Fruit fly (Drosophila melanogaster) whole organism, pupa: ENCODE data around the gene galla-2.

Experiments used
- CG10348 ChIP-seq: fragments of 200-800 bp; sonication (Bioruptor generic); IDR thresholded peaks from 2 replicates; pipeline ENCODE4 v1.3.6; 2022; ENCODE audit warnings: missing biosample characterization, missing genetic modification characterization
- CG12605 ChIP-seq: fragments of 200-800 bp; sonication (Bioruptor generic); IDR thresholded peaks from 2 replicates; pipeline ENCODE4 v1.3.6; 2022; ENCODE audit warnings: missing biosample characterization, missing genetic modification characterization
- CG13204 ChIP-seq: fragments of 200-800 bp; sonication (Bioruptor generic); optimal IDR thresholded peaks from 2 replicates; lab custom pipeline; 2018; ENCODE audit warnings: missing biosample characterization, mild to moderate bottlenecking, missing genetic modification characterization, moderate library complexity
- CG14655 ChIP-seq: fragments of 200-800 bp; sonication (Bioruptor generic); optimal IDR thresholded peaks from 3 replicates; lab custom pipeline; 2017; ENCODE audit warnings: mild to moderate bottlenecking, missing biosample characterization, missing genetic modification reagents, missing genetic modification characterization
- CG15710 ChIP-seq: fragments of 200-800 bp; sonication (Bioruptor generic); optimal IDR thresholded peaks from 2 replicates; lab custom pipeline; 2018; ENCODE audit warnings: missing biosample characterization, mild to moderate bottlenecking, missing genetic modification characterization, moderate library complexity
- CG17806 ChIP-seq: fragments of 200-800 bp; sonication (Bioruptor generic); optimal IDR thresholded peaks from 2 replicates; lab custom pipeline; 2018; ENCODE audit warnings: missing biosample characterization, mild to moderate bottlenecking, missing genetic modification characterization, moderate library complexity
- CG32121 ChIP-seq: fragments of 200-800 bp; sonication (Bioruptor generic); IDR thresholded peaks from 2 replicates; pipeline ENCODE4 v1.3.6; 2022; ENCODE audit warnings: missing biosample characterization, missing genetic modification characterization
- CG34367 ChIP-seq: fragments of 200-800 bp; sonication (Bioruptor generic); optimal IDR thresholded peaks from 2 replicates; lab custom pipeline; 2018; ENCODE audit warnings: missing biosample characterization, mild to moderate bottlenecking, missing genetic modification characterization
- CG4496 ChIP-seq: fragments of 200-800 bp; sonication (Bioruptor generic); IDR thresholded peaks from 3 replicates; pipeline ENCODE4 v1.3.6; 2022; ENCODE audit warnings: missing biosample characterization, missing genetic modification characterization
- CG8159 ChIP-seq: fragments of 200-800 bp; sonication (Bioruptor generic); optimal IDR thresholded peaks from 3 replicates; lab custom pipeline; 2018; ENCODE audit warnings: missing biosample characterization, mild to moderate bottlenecking, missing genetic modification characterization, moderate library complexity
- CG8301 ChIP-seq: fragments of 200-800 bp; sonication (Bioruptor generic); optimal IDR thresholded peaks from 2 replicates; lab custom pipeline; 2018; ENCODE audit warnings: missing biosample characterization, mild to moderate bottlenecking, missing genetic modification characterization
- CG9948 ChIP-seq: fragments of 200-800 bp; sonication (Bioruptor generic); optimal IDR thresholded peaks from 2 replicates; lab custom pipeline; 2018; ENCODE audit warnings: missing biosample characterization, mild to moderate bottlenecking, missing genetic modification characterization, moderate library complexity
- D1 ChIP-seq: fragments of 200-800 bp; sonication (Bioruptor generic); optimal IDR thresholded peaks from 2 replicates; lab custom pipeline; 2018; ENCODE audit warnings: missing biosample characterization, mild to moderate bottlenecking, missing genetic modification characterization, moderate library complexity
- EcR ChIP-seq: fragments of 200-800 bp; sonication (Bioruptor generic); optimal IDR thresholded peaks from 3 replicates; lab custom pipeline; 2019; ENCODE audit warnings: missing biosample characterization, missing genetic modification characterization, mild to moderate bottlenecking, moderate library complexity, missing genetic modification reagents
- Ets98B ChIP-seq: fragments of 200-800 bp; sonication (Bioruptor generic); IDR thresholded peaks from 2 replicates; pipeline ENCODE4 v1.3.6; 2022; ENCODE audit warnings: missing biosample characterization, missing genetic modification characterization
- Pif1A ChIP-seq: fragments of 200-800 bp; sonication (Bioruptor generic); optimal IDR thresholded peaks from 3 replicates; lab custom pipeline; 2016; ENCODE audit warnings: missing biosample characterization, missing genetic modification characterization
- Pif1B ChIP-seq: fragments of 200-800 bp; sonication (Bioruptor generic); optimal IDR thresholded peaks from 3 replicates; lab custom pipeline; 2016; ENCODE audit warnings: missing biosample characterization, missing genetic modification characterization
- Snoo ChIP-seq: fragments of 200-800 bp; sonication (Bioruptor generic); optimal IDR thresholded peaks from 3 replicates; lab custom pipeline; 2017; ENCODE audit warnings: missing biosample characterization, mild to moderate bottlenecking, missing genetic modification characterization, inconsistent platforms
- fd96Ca ChIP-seq: fragments of 200-800 bp; sonication (Bioruptor generic); IDR thresholded peaks from 3 replicates; pipeline ENCODE4 v1.3.6; 2022; ENCODE audit warnings: missing biosample characterization, missing genetic modification characterization
- gl ChIP-seq: fragments of 200-800 bp; sonication (Bioruptor generic); optimal IDR thresholded peaks from 2 replicates; lab custom pipeline; 2018; ENCODE audit warnings: missing biosample characterization, mild to moderate bottlenecking, missing genetic modification characterization
- rn ChIP-seq: fragments of 200-800 bp; sonication (Bioruptor generic); IDR thresholded peaks from 2 replicates; pipeline ENCODE4 v1.3.6; 2022; ENCODE audit warnings: missing biosample characterization, missing genetic modification characterization

The galla-2 gene

DNA sequence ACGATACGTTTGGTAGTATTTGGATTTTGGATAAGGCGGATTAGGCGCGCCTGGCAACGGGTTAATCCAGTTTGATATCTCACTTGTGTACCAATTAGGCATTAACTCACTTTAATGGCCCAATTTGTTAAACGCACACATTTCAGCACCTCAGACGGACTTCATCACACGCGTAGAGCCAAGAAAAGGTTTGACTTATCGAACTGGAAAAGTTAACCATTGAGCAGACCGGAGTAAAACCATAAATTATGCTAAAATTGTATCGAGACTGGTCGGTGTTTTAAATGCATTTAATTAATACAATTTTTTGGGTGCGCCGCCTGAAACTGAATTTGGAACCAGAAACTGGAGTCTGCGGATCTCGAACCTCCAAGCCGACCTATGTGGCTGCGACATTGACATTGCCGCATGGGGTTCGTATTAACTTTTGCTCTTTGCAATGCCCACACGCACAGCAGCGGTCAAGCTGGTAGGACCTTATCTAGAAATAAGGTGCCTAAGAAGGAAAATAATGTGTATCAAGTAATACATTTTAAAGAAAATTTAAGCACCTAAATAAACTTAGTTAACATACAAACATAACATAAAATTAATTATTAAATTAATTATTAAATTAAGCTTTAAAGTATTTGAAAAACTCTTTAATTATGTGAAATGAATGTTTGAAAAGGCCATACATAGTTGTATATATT lies 6.5 kb downstream of the galla-2 start:
- no peak for TF ChIP-seq Pif1B (GFP tag; lab: Kevin White, UChicago)
- TF ChIP-seq CG8301 (tag; lab: Kevin White, UChicago) = no peak
- no peak for TF ChIP-seq CG9948 (tag; lab: Kevin White, UChicago)

- TF ChIP-seq CG9948 (tag; lab: Kevin White, UChicago) (no peak), CG8301 (tag; lab: Kevin White, UChicago) (no peak), Snoo (tag; lab: Kevin White, UChicago) (no peak), CG12605 (no peak), CG34367 (tag; lab: Kevin White, UChicago) (no peak), CG32121 (GFP tag; lab: Robert Waterston, UW) (no peak), CG14655 (GFP tag; lab: Kevin White, UChicago) (no peak), gl (tag; lab: Kevin White, UChicago) (no peak), Pif1A (GFP tag; lab: Kevin White, UChicago) (no peak), CG13204 (GFP tag; lab: Kevin White, UChicago) (no peak), CG10348 (no peak), Pif1B (GFP tag; lab: Kevin White, UChicago) (no peak), rn (GFP tag; lab: Robert Waterston, UW) (no peak), fd96Ca (GFP tag; lab: Robert Waterston, UW) (no peak), CG8159 (tag; lab: Kevin White, UChicago) (no peak)
Measured at dm6 chr3L:10889692-10890089, 7.0 kb downstream of the galla-2 start, which contains the start of gene Cpr67Fa1. TSS of gene Cpr67Fa1 (plus strand) at chr3L:10889990.

- no peak for TF ChIP-seq CG34367 (tag; lab: Kevin White, UChicago)
- no peak for TF ChIP-seq Pif1B (GFP tag; lab: Kevin White, UChicago)
- TF ChIP-seq, all 21 proteins: peak for 0
Measured at dm6 chr3L:10891414-10891813, 8.7 kb downstream of the galla-2 start, which contains the start of gene Cpr67Fa2. TSS of gene Cpr67Fa2 (plus strand) at chr3L:10891714.

DNA sequence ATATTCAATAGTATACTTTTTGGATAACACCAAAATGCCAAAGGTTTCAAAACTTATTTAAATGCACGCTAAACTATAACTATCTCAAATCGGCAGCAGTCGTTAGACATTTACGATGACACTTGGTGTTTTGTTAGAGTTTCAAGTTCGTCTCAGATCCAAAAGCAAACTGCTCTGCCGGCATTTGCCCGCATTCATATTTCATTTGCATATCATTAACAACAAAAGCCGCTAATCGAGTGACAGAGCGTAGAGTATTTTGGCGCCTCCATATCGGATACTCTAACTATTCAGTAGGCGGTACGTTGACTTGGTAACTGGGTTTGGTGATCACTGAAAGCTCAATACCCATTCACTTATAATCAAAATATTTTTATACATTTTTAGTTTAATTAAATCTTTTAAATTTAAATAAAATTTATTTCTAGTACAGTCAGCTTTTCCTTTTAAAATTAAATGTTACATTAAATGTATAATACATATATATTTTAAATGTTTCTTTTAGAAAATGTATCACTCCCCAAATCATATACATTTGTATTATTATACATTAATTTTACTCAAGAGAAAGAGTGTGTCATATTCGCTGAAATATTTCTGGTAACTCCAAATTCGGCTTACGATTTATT lies 10.6 kb downstream of the galla-2 start:
- no peak for TF ChIP-seq CG12605
- no peak for TF ChIP-seq Pif1B (GFP tag; lab: Kevin White, UChicago)
- no peak for TF ChIP-seq gl (tag; lab: Kevin White, UChicago)
- TF ChIP-seq Ets98B (GFP tag; lab: Robert Waterston, UW) = no peak
- TF ChIP-seq CG17806 = no peak
- TF ChIP-seq CG4496 (GFP tag; lab: Robert Waterston, UW) = no peak
- TF ChIP-seq Pif1A (GFP tag; lab: Kevin White, UChicago) = no peak
- TF ChIP-seq CG10348 = no peak
- no peak for TF ChIP-seq CG15710 (tag; lab: Kevin White, UChicago)
- TF ChIP-seq CG8159 (tag; lab: Kevin White, UChicago) = no peak
- TF ChIP-seq CG14655 (GFP tag; lab: Kevin White, UChicago) = no peak
- TF ChIP-seq D1 (tag; lab: Kevin White, UChicago) = no peak
- TF ChIP-seq CG32121 (GFP tag; lab: Robert Waterston, UW) = no peak

DNA sequence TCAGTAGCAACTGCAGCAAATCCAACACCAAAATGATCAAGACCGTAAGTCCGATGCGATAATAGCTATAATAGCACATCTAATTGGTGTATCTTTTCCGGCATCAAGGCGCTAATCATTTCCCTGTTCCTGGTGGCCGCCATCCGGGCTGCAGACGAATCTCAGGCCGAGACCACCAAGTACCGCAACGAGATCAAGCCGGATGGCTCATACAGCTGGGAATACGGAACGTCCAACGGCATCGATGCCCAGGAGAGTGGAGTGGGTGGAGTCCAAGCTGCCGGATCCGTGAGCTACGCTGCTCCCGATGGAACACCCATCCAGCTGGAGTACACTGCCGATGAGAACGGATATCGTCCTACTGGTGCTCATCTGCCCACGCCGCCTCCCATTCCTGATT lies 11.5 kb downstream of the galla-2 start, which contains the start of gene Cpr67Fb:
Gene Cpr67Fb (plus strand): TSS at position 15 of the 400 bp plus-strand sequence.
- TF ChIP-seq CG15710 (tag; lab: Kevin White, UChicago) = no peak
- TF ChIP-seq CG12605 = no peak
- TF ChIP-seq fd96Ca (GFP tag; lab: Robert Waterston, UW) = no peak
- TF ChIP-seq gl (tag; lab: Kevin White, UChicago) = no peak
- TF ChIP-seq Pif1A (GFP tag; lab: Kevin White, UChicago) = no peak
- TF ChIP-seq CG10348 = no peak
- TF ChIP-seq CG32121 (GFP tag; lab: Robert Waterston, UW) = no peak
- no peak for TF ChIP-seq D1 (tag; lab: Kevin White, UChicago)
- TF ChIP-seq CG8301 (tag; lab: Kevin White, UChicago) = no peak
- TF ChIP-seq Pif1B (GFP tag; lab: Kevin White, UChicago) = no peak
- no peak for TF ChIP-seq Snoo (tag; lab: Kevin White, UChicago)
- TF ChIP-seq rn (GFP tag; lab: Robert Waterston, UW) = no peak
- no peak for TF ChIP-seq CG17806
- TF ChIP-seq CG14655 (GFP tag; lab: Kevin White, UChicago) = no peak
- TF ChIP-seq CG13204 (GFP tag; lab: Kevin White, UChicago) = no peak
- TF ChIP-seq CG34367 (tag; lab: Kevin White, UChicago) = no peak
- no peak for TF ChIP-seq Ets98B (GFP tag; lab: Robert Waterston, UW)
- no peak for TF ChIP-seq CG4496 (GFP tag; lab: Robert Waterston, UW)
- TF ChIP-seq CG9948 (tag; lab: Kevin White, UChicago) = no peak

dm6 chr3L:10896923-10897322 lies 14.2 kb downstream of the galla-2 start:
- TF ChIP-seq Pif1B (GFP tag; lab: Kevin White, UChicago) = no peak
- no peak for TF ChIP-seq CG32121 (GFP tag; lab: Robert Waterston, UW)
- no peak for TF ChIP-seq D1 (tag; lab: Kevin White, UChicago)
- no peak for TF ChIP-seq fd96Ca (GFP tag; lab: Robert Waterston, UW)
- no peak for TF ChIP-seq EcR (GFP tag; lab: Kevin White, UChicago)
- no peak for TF ChIP-seq CG4496 (GFP tag; lab: Robert Waterston, UW)
- no peak for TF ChIP-seq CG34367 (tag; lab: Kevin White, UChicago)
- no peak for TF ChIP-seq Ets98B (GFP tag; lab: Robert Waterston, UW)
- no peak for TF ChIP-seq CG12605
- TF ChIP-seq CG15710 (tag; lab: Kevin White, UChicago) = no peak
- no peak for TF ChIP-seq rn (GFP tag; lab: Robert Waterston, UW)
- TF ChIP-seq CG14655 (GFP tag; lab: Kevin White, UChicago) = no peak
- no peak for TF ChIP-seq CG8159 (tag; lab: Kevin White, UChicago)
- TF ChIP-seq Pif1A (GFP tag; lab: Kevin White, UChicago) = no peak
- no peak for TF ChIP-seq CG10348
- no peak for TF ChIP-seq gl (tag; lab: Kevin White, UChicago)
